Worm (Caenorhabditis elegans): ENCODE data around the gene F18A11.5.

DNA sequence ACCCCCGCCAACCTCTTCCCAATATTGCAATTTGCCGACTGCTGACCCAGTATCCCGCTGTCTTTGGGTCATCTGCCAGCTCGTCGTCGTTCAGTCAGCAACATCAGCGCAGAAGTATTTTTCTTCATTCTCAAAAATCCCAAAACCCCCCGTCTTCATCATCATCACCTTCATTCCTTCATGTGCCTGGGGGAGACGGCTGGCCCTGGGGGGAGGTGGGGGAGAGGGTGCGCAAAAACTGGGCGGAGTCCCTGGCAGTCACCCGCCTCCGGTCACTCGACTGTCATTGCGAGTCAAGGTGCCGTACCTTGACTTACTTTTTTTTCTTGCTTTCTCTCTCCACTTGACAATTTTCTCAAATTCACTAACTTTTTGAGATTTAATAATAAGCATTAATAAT is 26.3 kb downstream of the F18A11.5 start:
- TF ChIP-seq blmp-1 (tag; optimal IDR thresholded peaks at IDR 0.05) (no peak), ama-1 (optimal IDR thresholded peaks at IDR 0.05) (no peak), unc-98 (GFP tag; IDR thresholded peaks at IDR 0.05) (no peak), elt-3 (tag; optimal IDR thresholded peaks at IDR 0.05) (no peak), jun-1 (tag; optimal IDR thresholded peaks at IDR 0.05) (no peak), lin-39 (tag; optimal IDR thresholded peaks at IDR 0.05) (no peak), skn-1 (tag; optimal IDR thresholded peaks at IDR 0.05) (no peak), nhr-76 (tag; optimal IDR thresholded peaks at IDR 0.05) (no peak), lin-13 (GFP tag; optimal IDR thresholded peaks at IDR 0.05) (no peak)

Measured in whole organism, L1 larva.